Worm (Caenorhabditis elegans): Measurements from ENCODE around the gene nhr-13.
A peak's percentile ranks its signal among the peaks of the same experiment; 100 is the strongest.

The nhr-13 gene

ce11 chrV:2159331-2159730, 33.0 kb upstream of the nhr-13 start, which contains the start of gene C45H4.14:
TSS of gene C45H4.14 (minus strand) at chrV:2159431.
- TF ChIP-seq flt-1 (GFP tag; IDR thresholded peaks at IDR 0.05) (no peak), med-1 (GFP tag; optimal IDR thresholded peaks at IDR 0.05; ENCODE audit: insufficient read depth) (no peak), klf-2 (GFP tag; conservative IDR thresholded peaks at IDR 0.05) (no peak), ref-1 (GFP tag; conservative IDR thresholded peaks at IDR 0.05) (no peak), T22C8.4 (GFP tag; IDR thresholded peaks at IDR 0.05) (no peak), tab-1 (GFP tag; IDR thresholded peaks at IDR 0.05) (no peak), ztf-29 (GFP tag; IDR thresholded peaks at IDR 0.05) (no peak)

DNA sequence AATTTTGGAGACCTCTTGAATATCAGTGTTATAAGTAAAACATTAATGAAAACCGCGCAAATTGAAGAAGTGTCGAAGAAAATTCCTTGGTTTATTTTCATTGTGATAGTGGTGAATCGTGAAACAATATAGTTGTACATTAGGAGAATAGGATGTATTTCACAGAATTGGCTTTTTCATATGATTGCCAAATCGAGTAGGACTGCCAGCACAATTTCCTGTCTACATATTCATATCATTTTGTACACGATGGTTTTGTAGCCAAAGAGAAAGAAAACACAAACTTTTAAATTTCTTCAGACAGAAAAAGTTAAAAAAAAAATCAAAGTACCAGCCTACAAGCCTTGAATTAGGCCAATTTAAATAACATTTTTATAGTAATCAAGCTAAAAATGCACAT, 28.6 kb upstream of the nhr-13 start, which contains the start of gene str-255:
Gene str-255, minus strand, starts transcription at position 101 of the 400 bp plus-strand sequence.
- TF ChIP-seq ref-1 (GFP tag; conservative IDR thresholded peaks at IDR 0.05) = no peak
- no peak for TF ChIP-seq tab-1 (GFP tag; IDR thresholded peaks at IDR 0.05)
- no peak for TF ChIP-seq cog-1 (tag; optimal IDR thresholded peaks at IDR 0.05)
- no peak for TF ChIP-seq flt-1 (GFP tag; IDR thresholded peaks at IDR 0.05)
- TF ChIP-seq ztf-29 (GFP tag; IDR thresholded peaks at IDR 0.05) = no peak
- TF ChIP-seq T22C8.4 (GFP tag; IDR thresholded peaks at IDR 0.05) = no peak
- TF ChIP-seq ztf-23 (GFP tag; IDR thresholded peaks at IDR 0.05) = no peak
- TF ChIP-seq med-1 (GFP tag; optimal IDR thresholded peaks at IDR 0.05; ENCODE audit: insufficient read depth) = no peak
- no peak for TF ChIP-seq klf-2 (GFP tag; conservative IDR thresholded peaks at IDR 0.05)

DNA sequence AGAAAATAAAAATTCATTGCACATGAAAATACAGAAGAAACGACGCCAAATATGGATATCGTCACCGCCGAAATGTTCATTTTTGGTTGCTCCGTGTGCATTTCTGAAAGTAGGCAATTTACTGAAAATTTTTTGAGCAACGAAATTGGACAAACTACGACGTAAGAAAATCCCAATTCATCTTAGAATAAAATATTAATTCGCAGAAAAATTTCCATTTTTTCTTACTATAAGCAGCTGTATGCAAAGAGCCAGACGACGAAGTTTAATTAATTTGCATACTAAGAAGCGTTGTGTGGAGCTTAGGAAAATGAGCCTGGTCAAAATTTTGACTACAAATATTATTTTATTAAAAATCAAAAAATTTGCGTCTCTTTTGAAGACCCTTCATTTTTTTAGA, 25.6 kb upstream of the nhr-13 start, which contains the start of gene srbc-19:
Gene srbc-19, minus strand, starts transcription at position 101 of the 400 bp plus-strand sequence.
- TF ChIP-seq flt-1 (GFP tag; IDR thresholded peaks at IDR 0.05) (no peak), ztf-29 (GFP tag; IDR thresholded peaks at IDR 0.05) (no peak)

ce11 chrV:2174465-2174864, 17.8 kb upstream of the nhr-13 start:
- TF ChIP-seq tab-1 (GFP tag; IDR thresholded peaks at IDR 0.05) (no peak), cog-1 (tag; optimal IDR thresholded peaks at IDR 0.05) (no peak), ztf-23 (GFP tag; IDR thresholded peaks at IDR 0.05) (no peak), flt-1 (GFP tag; IDR thresholded peaks at IDR 0.05) (no peak), T22C8.4 (GFP tag; IDR thresholded peaks at IDR 0.05) (no peak), klf-2 (GFP tag; conservative IDR thresholded peaks at IDR 0.05) (no peak), ztf-29 (GFP tag; IDR thresholded peaks at IDR 0.05) (no peak), ref-1 (GFP tag; conservative IDR thresholded peaks at IDR 0.05) (no peak), med-1 (GFP tag; optimal IDR thresholded peaks at IDR 0.05; ENCODE audit: insufficient read depth) (no peak)

- no peak for TF ChIP-seq flt-1 (GFP tag; IDR thresholded peaks at IDR 0.05)
- TF ChIP-seq tab-1 (GFP tag; IDR thresholded peaks at IDR 0.05) = no peak
- no peak for TF ChIP-seq klf-2 (GFP tag; conservative IDR thresholded peaks at IDR 0.05)
- TF ChIP-seq ref-1 (GFP tag; conservative IDR thresholded peaks at IDR 0.05) = no peak
Observed at ce11 chrV:2175242-2175641, 17.0 kb upstream of the nhr-13 start, which contains the start of gene C45H4.18. TSS of gene C45H4.18 (plus strand) at chrV:2175542.

- no peak for TF ChIP-seq tab-1 (GFP tag; IDR thresholded peaks at IDR 0.05)
- no peak for TF ChIP-seq ref-1 (GFP tag; conservative IDR thresholded peaks at IDR 0.05)
- TF ChIP-seq T22C8.4 (GFP tag; IDR thresholded peaks at IDR 0.05) = no peak
- TF ChIP-seq klf-2 (GFP tag; conservative IDR thresholded peaks at IDR 0.05) = no peak
- no peak for TF ChIP-seq ztf-23 (GFP tag; IDR thresholded peaks at IDR 0.05)
- no peak for TF ChIP-seq cog-1 (tag; optimal IDR thresholded peaks at IDR 0.05)
- no peak for TF ChIP-seq flt-1 (GFP tag; IDR thresholded peaks at IDR 0.05)
- TF ChIP-seq med-1 (GFP tag; optimal IDR thresholded peaks at IDR 0.05; ENCODE audit: insufficient read depth) = no peak
- no peak for TF ChIP-seq ztf-29 (GFP tag; IDR thresholded peaks at IDR 0.05)
Observed at ce11 chrV:2177307-2177764, 14.9 kb upstream of the nhr-13 start, which contains the start of gene srbc-17. TSS of gene srbc-17 (plus strand) at chrV:2177714.

ce11 chrV:2179214-2179613, 13.1 kb upstream of the nhr-13 start, which contains the start of gene cyp-33C1:
TSS of gene cyp-33C1 (plus strand) at chrV:2179514.
- TF ChIP-seq ref-1 (GFP tag; conservative IDR thresholded peaks at IDR 0.05) = no peak
- no peak for TF ChIP-seq med-1 (GFP tag; optimal IDR thresholded peaks at IDR 0.05; ENCODE audit: insufficient read depth)
- TF ChIP-seq ztf-29 (GFP tag; IDR thresholded peaks at IDR 0.05) = no peak
- no peak for TF ChIP-seq ztf-23 (GFP tag; IDR thresholded peaks at IDR 0.05)
- no peak for TF ChIP-seq klf-2 (GFP tag; conservative IDR thresholded peaks at IDR 0.05)
- no peak for TF ChIP-seq cog-1 (tag; optimal IDR thresholded peaks at IDR 0.05)
- TF ChIP-seq tab-1 (GFP tag; IDR thresholded peaks at IDR 0.05) = no peak
- TF ChIP-seq flt-1 (GFP tag; IDR thresholded peaks at IDR 0.05) = no peak
- TF ChIP-seq T22C8.4 (GFP tag; IDR thresholded peaks at IDR 0.05) = no peak

- TF ChIP-seq flt-1 (GFP tag; IDR thresholded peaks at IDR 0.05) (no peak), tab-1 (GFP tag; IDR thresholded peaks at IDR 0.05) (no peak), ztf-23 (GFP tag; IDR thresholded peaks at IDR 0.05) (no peak), T22C8.4 (GFP tag; IDR thresholded peaks at IDR 0.05) (no peak), klf-2 (GFP tag; conservative IDR thresholded peaks at IDR 0.05) (no peak), ref-1 (GFP tag; conservative IDR thresholded peaks at IDR 0.05) (no peak), cog-1 (tag; optimal IDR thresholded peaks at IDR 0.05) (no peak), med-1 (GFP tag; optimal IDR thresholded peaks at IDR 0.05; ENCODE audit: insufficient read depth) (no peak), ztf-29 (GFP tag; IDR thresholded peaks at IDR 0.05) (no peak)
Observed at ce11 chrV:2181738-2182137, 10.5 kb upstream of the nhr-13 start, which contains the start of gene srbc-16. TSS of gene srbc-16 (plus strand) at chrV:2182038.

- TF ChIP-seq ref-1 (GFP tag; conservative IDR thresholded peaks at IDR 0.05) (no peak), T22C8.4 (GFP tag; IDR thresholded peaks at IDR 0.05) (no peak), ztf-23 (GFP tag; IDR thresholded peaks at IDR 0.05) (no peak), klf-2 (GFP tag; conservative IDR thresholded peaks at IDR 0.05) (no peak), ztf-29 (GFP tag; IDR thresholded peaks at IDR 0.05) (no peak), cog-1 (tag; optimal IDR thresholded peaks at IDR 0.05) (no peak), tab-1 (GFP tag; IDR thresholded peaks at IDR 0.05) (no peak), flt-1 (GFP tag; IDR thresholded peaks at IDR 0.05) (no peak), med-1 (GFP tag; optimal IDR thresholded peaks at IDR 0.05; ENCODE audit: insufficient read depth) (no peak)
Observed at ce11 chrV:2183162-2183561, 9.1 kb upstream of the nhr-13 start, which contains the start of gene cyp-33C2. TSS of gene cyp-33C2 (plus strand) at chrV:2183488.

ce11 chrV:2185486-2185885, 6.8 kb upstream of the nhr-13 start:
- TF ChIP-seq ztf-29 (GFP tag; IDR thresholded peaks at IDR 0.05) = no peak
- peak; percentile 98 for TF ChIP-seq ztf-23 (GFP tag; IDR thresholded peaks at IDR 0.05)
- TF ChIP-seq flt-1 (GFP tag; IDR thresholded peaks at IDR 0.05) = no peak

Data from whole organism, midembryonic.